Worm (Caenorhabditis elegans): Measurements from ENCODE around the gene ZK418.6.

DNA sequence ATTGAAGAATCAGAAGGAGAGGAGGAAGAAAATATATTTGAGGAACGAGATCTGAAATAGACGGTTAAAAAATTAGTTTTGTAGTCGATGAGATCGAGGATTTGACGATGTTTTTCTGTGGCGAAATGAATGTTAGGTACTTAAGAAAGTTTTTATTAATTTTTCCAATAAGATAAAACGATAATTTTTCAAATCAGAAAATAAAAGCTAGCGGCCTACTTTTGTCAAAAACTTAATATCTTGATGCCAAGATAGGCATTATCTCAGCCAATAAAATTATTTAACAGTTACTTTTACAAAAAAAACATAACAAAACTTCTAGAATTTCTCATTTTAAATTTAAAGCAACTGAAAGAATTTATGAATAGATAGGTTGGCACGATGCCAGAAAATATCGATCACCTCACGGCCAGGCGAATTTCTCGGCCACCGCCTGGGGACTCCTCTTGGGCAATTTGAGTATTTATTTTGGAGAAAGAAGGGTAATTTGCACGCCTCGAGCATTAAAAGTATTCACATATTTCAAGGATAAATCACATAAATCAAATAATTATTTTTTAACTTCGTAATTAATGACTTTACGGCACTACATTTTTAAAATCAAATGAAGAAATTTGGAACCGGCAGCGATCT lies 9.2 kb upstream of the ZK418.6 start, which contains the start of gene fubl-2:
- TF ChIP-seq ama-1 (optimal IDR thresholded peaks at IDR 0.05), result no peak
- no peak for TF ChIP-seq jun-1 (tag; optimal IDR thresholded peaks at IDR 0.05)
- no peak for TF ChIP-seq unc-39 (tag; optimal IDR thresholded peaks at IDR 0.05)
- TF ChIP-seq lin-15B (tag; optimal IDR thresholded peaks at IDR 0.05), result peak; percentile 82
- peak; percentile 44 for TF ChIP-seq R02D3.7 (tag; optimal IDR thresholded peaks at IDR 0.05)
- TF ChIP-seq elt-3 (tag; optimal IDR thresholded peaks at IDR 0.05), result no peak
- TF ChIP-seq zag-1 (tag; optimal IDR thresholded peaks at IDR 0.05), result no peak

Measured in whole organism, L3 larva.